Worm (Caenorhabditis elegans) whole organism, L1 larva: ENCODE measurements around the gene T20B12.5.
A peak's percentile ranks its signal among the peaks of the same experiment; 100 is the strongest.

ENCODE experiments used
- C04F5.9 ChIP-seq: sonication (generic microtip); optimal IDR thresholded peaks from 2 replicates; lab custom pipeline; 2016; ENCODE audit warnings: missing genetic modification characterization, missing compliant biosample characterization
- C16A3.4 ChIP-seq: fragments of 150-350 bp; optimal IDR thresholded peaks from 2 replicates; lab custom pipeline; 2014; ENCODE audit warnings: missing biosample characterization, missing genetic modification characterization
- C34B4.2 ChIP-seq: sonication (generic microtip); optimal IDR thresholded peaks from 2 replicates; lab custom pipeline; 2017; ENCODE audit warnings: mild to moderate bottlenecking, missing genetic modification characterization, missing compliant biosample characterization
- Y116A8C.19 ChIP-seq: sonication (generic microtip); optimal IDR thresholded peaks from 2 replicates; lab custom pipeline; 2016; ENCODE audit warnings: missing compliant biosample characterization, missing genetic modification characterization, borderline replicate concordance
- aha-1 ChIP-seq: fragments of 150-350 bp; optimal IDR thresholded peaks from 2 replicates; lab custom pipeline; 2014; ENCODE audit warnings: missing biosample characterization, missing genetic modification characterization
- aly-2 ChIP-seq: fragments of 150-350 bp; optimal IDR thresholded peaks from 2 replicates; lab custom pipeline; 2014; ENCODE audit warnings: missing biosample characterization, missing genetic modification characterization
- ama-1 ChIP-seq: fragments of 150-350 bp; optimal IDR thresholded peaks from 2 replicates; lab custom pipeline; 2014
- ceh-63 ChIP-seq: fragments of 200-800 bp; sonication (Bioruptor generic); optimal IDR thresholded peaks from 2 replicates; lab custom pipeline; 2018; ENCODE audit warnings: mild to moderate bottlenecking, missing genetic modification characterization, missing compliant biosample characterization
- ceh-8 ChIP-seq: fragments of 200-800 bp; sonication (Bioruptor generic); optimal IDR thresholded peaks from 2 replicates; lab custom pipeline; 2018; ENCODE audit warnings: mild to moderate bottlenecking, missing genetic modification characterization, moderate library complexity, missing compliant biosample characterization
- ceh-88 ChIP-seq: fragments of 200-800 bp; sonication (Bioruptor generic); IDR thresholded peaks from 2 replicates; pipeline ENCODE4 v1.3.6; 2022; ENCODE audit warnings: missing genetic modification characterization, missing compliant biosample characterization
- ceh-90 ChIP-seq: sonication (generic microtip); optimal IDR thresholded peaks from 2 replicates; lab custom pipeline; 2016; ENCODE audit warnings: missing genetic modification characterization, missing compliant biosample characterization
- dpl-1 ChIP-seq, 3 experiments: fragments of 150-350 bp in 2 of 3; sonication (generic microtip) in 1 of 3; optimal IDR thresholded peaks; 2 replicates each; lab custom pipeline; 2014 to 2017; ENCODE audit warnings: missing biosample characterization in 3 of 3, missing genetic modification characterization in 3 of 3, missing genetic modification reagents in 3 of 3
- dsc-1 ChIP-seq: sonication (generic microtip); optimal IDR thresholded peaks from 2 replicates; lab custom pipeline; 2016; ENCODE audit warnings: mild to moderate bottlenecking, missing genetic modification characterization, missing compliant biosample characterization
- efl-1 ChIP-seq, 4 experiments: fragments of 150-350 bp; optimal IDR thresholded peaks in 3 of 4; peaks in 1 of 4; 1 replicate in 1 of 4; 2 replicates in 3 of 4; lab custom pipeline; 2014; ENCODE audit warnings: missing biosample characterization in 2 of 4, missing genetic modification characterization in 2 of 4, missing genetic modification reagents in 2 of 4
- efl-3 ChIP-seq: fragments of 200-800 bp; sonication (Bioruptor generic); optimal IDR thresholded peaks from 2 replicates; lab custom pipeline; 2018; ENCODE audit warnings: mild to moderate bottlenecking, missing genetic modification characterization, missing compliant biosample characterization
- egl-13 ChIP-seq: sonication (generic microtip); optimal IDR thresholded peaks from 2 replicates; lab custom pipeline; 2016; ENCODE audit warnings: missing genotype, missing genetic modification reagents, missing genetic modification characterization, missing compliant biosample characterization
- egl-27 ChIP-seq, 2 experiments: fragments of 150-350 bp in 1 of 2; sonication (generic microtip); optimal IDR thresholded peaks; 3 replicates each; lab custom pipeline; 2017 to 2018; ENCODE audit warnings: missing biosample characterization in 2 of 2, missing genetic modification characterization in 2 of 2, missing genetic modification reagents in 2 of 2
- elt-2 ChIP-seq: sonication (generic microtip); optimal IDR thresholded peaks from 2 replicates; lab custom pipeline; 2016; ENCODE audit warnings: missing genetic modification characterization, mild to moderate bottlenecking, inconsistent platforms, missing compliant biosample characterization, missing genetic modification reagents
- elt-3 ChIP-seq, 6 experiments: fragments of 150-350 bp in 1 of 6; sonication (generic microtip); optimal IDR thresholded peaks; 2 replicates each; lab custom pipeline; 2017 to 2018; ENCODE audit warnings: missing biosample characterization in 6 of 6, missing genetic modification characterization in 6 of 6, inconsistent platforms in 1 of 6
- ets-5 ChIP-seq: fragments of 200-800 bp; sonication (Bioruptor generic); IDR thresholded peaks from 2 replicates; pipeline ENCODE4 v1.3.6; 2022; ENCODE audit warnings: missing genetic modification characterization, missing compliant biosample characterization
- fos-1 ChIP-seq: fragments of 150-350 bp; optimal IDR thresholded peaks from 2 replicates; lab custom pipeline; 2014; ENCODE audit warnings: missing biosample characterization, missing genetic modification characterization
- grh-1 ChIP-seq: fragments of 200-800 bp; sonication (Bioruptor generic); IDR thresholded peaks from 2 replicates; pipeline ENCODE4 v1.3.6; 2022; ENCODE audit warnings: missing genetic modification reagents, missing genetic modification characterization, missing compliant biosample characterization
- irx-1 ChIP-seq: sonication (generic microtip); optimal IDR thresholded peaks from 2 replicates; lab custom pipeline; 2016; ENCODE audit warnings: missing genetic modification characterization, missing compliant biosample characterization
- isw-1 ChIP-seq: fragments of 200-800 bp; sonication (Bioruptor generic); IDR thresholded peaks from 2 replicates; pipeline ENCODE4 v1.3.6; 2022; ENCODE audit warnings: missing genetic modification characterization, missing compliant biosample characterization
- jun-1 ChIP-seq: fragments of 150-350 bp; optimal IDR thresholded peaks from 2 replicates; lab custom pipeline; 2014; ENCODE audit warnings: missing biosample characterization, missing genetic modification reagents, missing genetic modification characterization
- lin-35 ChIP-seq, 2 experiments: fragments of 150-350 bp; optimal IDR thresholded peaks; 2 replicates each; lab custom pipeline; 2014; ENCODE audit warnings: missing biosample characterization in 2 of 2, missing genetic modification characterization in 2 of 2, missing genetic modification reagents in 2 of 2
- lin-39 ChIP-seq: fragments of 150-350 bp; optimal IDR thresholded peaks from 2 replicates; lab custom pipeline; 2014; ENCODE audit warnings: missing biosample characterization, missing genetic modification reagents, missing genetic modification characterization
- mab-9 ChIP-seq: fragments of 200-800 bp; sonication (Bioruptor generic); IDR thresholded peaks from 2 replicates; pipeline ENCODE4 v1.3.6; 2022; ENCODE audit warnings: missing genetic modification reagents, missing genetic modification characterization, missing compliant biosample characterization
- mdl-1 ChIP-seq, 2 experiments: fragments of 150-350 bp; optimal IDR thresholded peaks; 2 replicates each; lab custom pipeline; 2014 to 2017; ENCODE audit warnings: missing biosample characterization in 2 of 2, missing genetic modification characterization in 2 of 2, inconsistent platforms in 1 of 2
- nhr-11 ChIP-seq: fragments of 150-350 bp; optimal IDR thresholded peaks from 2 replicates; lab custom pipeline; 2014; ENCODE audit warnings: missing biosample characterization, missing genetic modification characterization
- nhr-12 ChIP-seq: sonication (generic microtip); optimal IDR thresholded peaks from 2 replicates; lab custom pipeline; 2017; ENCODE audit warnings: missing biosample characterization, missing genetic modification characterization
- nhr-20 ChIP-seq: sonication (generic microtip); optimal IDR thresholded peaks from 2 replicates; lab custom pipeline; 2016; ENCODE audit warnings: mild to moderate bottlenecking, missing genetic modification characterization, missing compliant biosample characterization
- nhr-237 ChIP-seq: fragments of 150-350 bp; optimal IDR thresholded peaks from 2 replicates; lab custom pipeline; 2014; ENCODE audit warnings: missing biosample characterization, missing genetic modification characterization
- nhr-28 ChIP-seq: fragments of 150-350 bp; optimal IDR thresholded peaks from 2 replicates; lab custom pipeline; 2014; ENCODE audit warnings: missing biosample characterization, missing genetic modification characterization
- nhr-76 ChIP-seq: sonication (generic microtip); optimal IDR thresholded peaks from 2 replicates; lab custom pipeline; 2017; ENCODE audit warnings: missing biosample characterization, missing genetic modification characterization
- nhr-77 ChIP-seq: fragments of 150-350 bp; optimal IDR thresholded peaks from 2 replicates; lab custom pipeline; 2014; ENCODE audit warnings: missing biosample characterization, missing genetic modification characterization
- pag-3 ChIP-seq: sonication (generic microtip); optimal IDR thresholded peaks from 2 replicates; lab custom pipeline; 2017; ENCODE audit warnings: missing genetic modification characterization, mild to moderate bottlenecking, missing compliant biosample characterization, antibody characterized with exemption, borderline replicate concordance; ENCODE audit not compliant: insufficient read depth
- pax-3 ChIP-seq: fragments of 200-800 bp; sonication (Bioruptor generic); optimal IDR thresholded peaks from 2 replicates; lab custom pipeline; 2018; ENCODE audit warnings: mild to moderate bottlenecking, missing genetic modification characterization, moderate library complexity, missing compliant biosample characterization
- skn-1 ChIP-seq: fragments of 150-350 bp; optimal IDR thresholded peaks from 2 replicates; lab custom pipeline; 2014; ENCODE audit warnings: missing biosample characterization, missing genetic modification characterization
- snu-23 ChIP-seq: sonication (generic microtip); optimal IDR thresholded peaks from 2 replicates; lab custom pipeline; 2016; ENCODE audit warnings: missing genetic modification characterization, missing compliant biosample characterization
- sox-4 ChIP-seq: sonication (generic microtip); optimal IDR thresholded peaks from 2 replicates; lab custom pipeline; 2016; ENCODE audit warnings: missing genetic modification characterization, missing compliant biosample characterization
- sptf-1 ChIP-seq: fragments of 150-350 bp; optimal IDR thresholded peaks from 2 replicates; lab custom pipeline; 2014; ENCODE audit warnings: missing biosample characterization, missing genetic modification characterization
- swsn-7 ChIP-seq: sonication (generic microtip); optimal IDR thresholded peaks from 2 replicates; lab custom pipeline; 2016; ENCODE audit warnings: missing genetic modification characterization, missing compliant biosample characterization
- tlp-1 ChIP-seq: fragments of 150-350 bp; optimal IDR thresholded peaks from 2 replicates; lab custom pipeline; 2014; ENCODE audit warnings: missing biosample characterization, missing genetic modification characterization
- unc-130 ChIP-seq: fragments of 150-350 bp; optimal IDR thresholded peaks from 2 replicates; lab custom pipeline; 2017; ENCODE audit warnings: missing biosample characterization, missing genetic modification characterization, inconsistent platforms
- unc-62 ChIP-seq: fragments of 150-350 bp; optimal IDR thresholded peaks from 2 replicates; lab custom pipeline; 2014; ENCODE audit warnings: missing biosample characterization, missing genetic modification reagents, missing genetic modification characterization
- unc-98 ChIP-seq: fragments of 200-800 bp; sonication (Bioruptor generic); IDR thresholded peaks from 2 replicates; pipeline ENCODE4 v1.3.6; 2022; ENCODE audit warnings: missing genetic modification characterization, missing compliant biosample characterization
- zip-4 ChIP-seq: fragments of 200-800 bp; sonication (Bioruptor generic); optimal IDR thresholded peaks from 2 replicates; lab custom pipeline; 2018; ENCODE audit warnings: mild to moderate bottlenecking, missing genetic modification characterization, moderate library complexity, missing compliant biosample characterization
- ztf-11 ChIP-seq, 2 experiments: sonication (generic microtip); optimal IDR thresholded peaks; 2 replicates each; lab custom pipeline; 2016 to 2017; ENCODE audit warnings: missing genetic modification characterization in 2 of 2, missing biosample characterization in 1 of 2, missing compliant biosample characterization in 1 of 2
- ztf-4 ChIP-seq: fragments of 150-350 bp; optimal IDR thresholded peaks from 2 replicates; lab custom pipeline; 2014; ENCODE audit warnings: missing biosample characterization, missing genetic modification characterization

T20B12.5 gene

DNA sequence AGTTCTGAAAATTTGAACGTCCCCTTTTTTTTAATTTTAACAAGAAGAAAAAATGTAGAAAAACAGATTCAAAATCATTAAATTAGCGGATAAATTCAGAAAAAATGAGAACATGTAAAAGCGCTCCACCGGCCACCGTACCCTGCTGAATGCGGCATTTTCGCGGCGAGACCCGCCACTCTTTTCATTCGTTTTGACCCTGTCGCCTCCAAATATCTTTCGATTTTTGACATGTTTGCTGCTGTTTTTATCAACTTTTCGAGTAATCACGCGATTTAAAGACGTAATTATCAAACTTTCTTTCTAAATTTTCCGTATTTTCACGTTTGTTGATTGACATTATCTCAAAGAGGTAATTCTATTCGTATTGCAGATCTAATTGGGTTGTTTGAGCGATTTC lies 30.7 kb downstream of the T20B12.5 start, which contains the start of gene gsp-2 (continued):
- TF ChIP-seq efl-1 (optimal IDR thresholded peaks at IDR 0.05; lab: Kevin White, UChicago) (peak; percentile 77 to 78), efl-1 (GFP tag; optimal IDR thresholded peaks at IDR 0.05 in 1 of 2; lab: Kevin White, UChicago) (peak; percentile 66 to 96), nhr-28 (tag; lab: Kevin White, UChicago) (no peak), zip-4 (GFP tag; lab: Kevin White, UChicago) (no peak), nhr-77 (peak; percentile 57), Y116A8C.19 (tag; lab: Kevin White, UChicago) (no peak), dpl-1 (GFP tag; optimal IDR thresholded peaks at IDR 0.05; lab: Kevin White, UChicago) (peak; percentile 66 to 74 (median 70)), nhr-11 (tag; lab: Kevin White, UChicago) (no peak), C34B4.2 (tag; lab: Kevin White, UChicago) (no peak), ceh-90 (tag; lab: Kevin White, UChicago) (no peak), efl-3 (GFP tag; lab: Kevin White, UChicago) (no peak), lin-39 (tag; lab: Kevin White, UChicago) (no peak), snu-23 (GFP tag; lab: Kevin White, UChicago) (peak; percentile 81), ceh-8 (GFP tag; lab: Kevin White, UChicago) (no peak), skn-1 (peak; percentile 85), ama-1 (lab: Kevin White, UChicago) (no peak), fos-1 (peak; percentile 26), nhr-20 (tag; lab: Kevin White, UChicago) (peak; percentile 74), isw-1 (GFP tag; lab: Robert Waterston, UW) (peak; percentile 73), aha-1 (tag; lab: Kevin White, UChicago) (no peak), pag-3 (no peak), grh-1 (0 out of 2 replicates have a peak, but pooled peaks have one; percentile 5), ceh-88 (no peak; the same call in 1 of the 2 replicates), sox-4 (tag; lab: Kevin White, UChicago) (no peak), pax-3 (tag; lab: Kevin White, UChicago) (peak; percentile 57), C16A3.4 (tag; lab: Kevin White, UChicago) (peak; percentile 74), elt-2 (tag; lab: Kevin White, UChicago) (no peak), swsn-7 (tag; lab: Kevin White, UChicago) (peak; percentile 58), ceh-63 (GFP tag; lab: Kevin White, UChicago) (no peak), jun-1 (peak; percentile 46), aly-2 (no peak), elt-3 (tag; optimal IDR thresholded peaks at IDR 0.05; lab: Kevin White, UChicago) (peak in 3 of 6 experiments; percentile 29 to 89 (median 51)), lin-35 (GFP tag; optimal IDR thresholded peaks at IDR 0.05; lab: Kevin White, UChicago) (peak; percentile 83), nhr-76 (tag; lab: Kevin White, UChicago) (no peak), tlp-1 (tag; lab: Kevin White, UChicago) (no peak), unc-62 (no peak), egl-27 (tag; optimal IDR thresholded peaks at IDR 0.05; lab: Kevin White, UChicago) (no peak), sptf-1 (no peak), ztf-4 (tag; lab: Kevin White, UChicago) (peak; percentile 36), C04F5.9 (tag; lab: Kevin White, UChicago) (no peak), ets-5 (GFP tag; lab: Robert Waterston, UW) (no peak), nhr-12 (tag; lab: Kevin White, UChicago) (no peak), egl-13 (tag; lab: Kevin White, UChicago) (no peak), mab-9 (GFP tag; lab: Robert Waterston, UW) (peak; percentile 47; the same call in 1 of the 2 replicates)

DNA sequence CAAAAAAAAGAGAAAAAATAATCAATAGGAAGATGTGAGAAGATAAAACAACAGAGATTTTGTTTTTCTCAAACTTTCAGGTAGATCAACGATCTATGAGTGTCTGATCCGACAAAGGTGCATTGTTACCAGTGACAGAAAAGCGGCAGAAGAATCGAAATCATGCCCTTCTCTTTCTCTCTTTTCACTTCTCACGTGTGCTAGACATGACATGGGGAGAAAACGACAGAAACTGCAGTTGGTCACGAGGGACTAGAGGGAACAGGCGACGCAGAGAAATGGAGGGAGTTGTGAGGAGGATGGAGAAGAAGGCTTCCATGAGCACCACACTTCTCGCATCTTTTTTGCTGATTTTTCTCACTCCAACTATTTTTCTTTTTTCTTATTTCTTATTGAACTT lies 31.7 kb downstream of the T20B12.5 start, which contains the start of gene F56C9.10:
Gene F56C9.10, minus strand, starts transcription at position 97 of the 400 bp plus-strand sequence.
- TF ChIP-seq dsc-1 (peak; percentile 52), irx-1 (tag; lab: Kevin White, UChicago) (peak; percentile 60), egl-27 (tag; optimal IDR thresholded peaks at IDR 0.05; lab: Kevin White, UChicago) (peak; percentile 32 to 79), tlp-1 (tag; lab: Kevin White, UChicago) (no peak), efl-1 (optimal IDR thresholded peaks at IDR 0.05; lab: Kevin White, UChicago) (peak; percentile 81 to 82), efl-1 (GFP tag; optimal IDR thresholded peaks at IDR 0.05 in 1 of 2; lab: Kevin White, UChicago) (peak; percentile 67 to 95), elt-3 (tag; optimal IDR thresholded peaks at IDR 0.05; lab: Kevin White, UChicago) (peak in 3 of 6 experiments; percentile 58 to 86 (median 80)), mdl-1 (tag; optimal IDR thresholded peaks at IDR 0.05; lab: Kevin White, UChicago) (peak; percentile 56 to 99), unc-130 (tag; lab: Kevin White, UChicago) (peak; percentile 78), zip-4 (GFP tag; lab: Kevin White, UChicago) (no peak), ceh-90 (tag; lab: Kevin White, UChicago) (no peak), pag-3 (no peak), grh-1 (no peak), unc-98 (GFP tag; lab: Robert Waterston, UW) (peak; percentile 46), nhr-237 (no peak), ets-5 (GFP tag; lab: Robert Waterston, UW) (no peak), aha-1 (tag; lab: Kevin White, UChicago) (no peak), ztf-11 (tag; optimal IDR thresholded peaks at IDR 0.05; lab: Kevin White, UChicago) (no peak), ceh-63 (GFP tag; lab: Kevin White, UChicago) (no peak), ceh-8 (GFP tag; lab: Kevin White, UChicago) (no peak), C04F5.9 (tag; lab: Kevin White, UChicago) (peak; percentile 42)
